Worm (Caenorhabditis elegans) whole organism, midembryonic: ENCODE measurements around the gene R193.2.

Source experiments
- flt-1 ChIP-seq: fragments of 200-800 bp; sonication (Bioruptor generic); IDR thresholded peaks from 2 replicates; pipeline ENCODE4 v1.3.6; 2022; ENCODE audit warnings: missing genetic modification characterization, missing compliant biosample characterization
- klf-2 ChIP-seq: fragments of 200-800 bp; sonication (Bioruptor generic); conservative IDR thresholded peaks from 2 replicates; pipeline ENCODE4 v1.3.6; 2022; ENCODE audit warnings: missing genetic modification reagents, missing genetic modification characterization, missing compliant biosample characterization

DNA sequence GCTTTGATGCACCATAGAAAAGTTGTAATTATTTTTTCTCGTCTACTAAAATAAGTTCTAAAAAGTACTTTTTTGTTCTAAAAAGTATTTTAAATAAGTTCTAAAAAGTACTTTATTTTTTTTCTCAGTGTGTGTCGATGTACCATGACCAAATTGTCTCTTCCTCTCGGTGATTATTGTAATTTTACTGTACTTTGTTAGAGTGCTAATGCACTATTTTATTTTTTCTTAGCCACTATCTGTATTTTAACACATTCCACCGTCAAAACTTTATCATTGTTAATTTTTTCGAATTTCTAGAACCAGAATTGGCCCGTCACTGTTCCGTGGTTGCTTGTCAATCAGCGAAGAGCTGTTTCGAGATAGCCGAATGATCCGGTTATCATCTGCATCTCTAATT is 31.6 kb upstream of the R193.2 start, which contains the start of gene hot-8:
- no peak for TF ChIP-seq flt-1
- no peak for TF ChIP-seq klf-2
